Worm (Caenorhabditis elegans) whole organism, midembryonic: ENCODE measurements around the gene srab-11.

Source experiments
- T22C8.4 ChIP-seq: fragments of 200-800 bp; sonication (Bioruptor generic); IDR thresholded peaks from 2 replicates; pipeline ENCODE4 v1.3.6; 2022; ENCODE audit warnings: missing genetic modification characterization, missing compliant biosample characterization
- cog-1 ChIP-seq: sonication (generic microtip); optimal IDR thresholded peaks from 2 replicates; lab custom pipeline; 2016; ENCODE audit warnings: missing genetic modification characterization, missing compliant biosample characterization
- flt-1 ChIP-seq: fragments of 200-800 bp; sonication (Bioruptor generic); IDR thresholded peaks from 2 replicates; pipeline ENCODE4 v1.3.6; 2022; ENCODE audit warnings: missing genetic modification characterization, missing compliant biosample characterization
- klf-2 ChIP-seq: fragments of 200-800 bp; sonication (Bioruptor generic); conservative IDR thresholded peaks from 2 replicates; pipeline ENCODE4 v1.3.6; 2022; ENCODE audit warnings: missing genetic modification reagents, missing genetic modification characterization, missing compliant biosample characterization
- med-1 ChIP-seq: sonication (generic microtip); optimal IDR thresholded peaks from 2 replicates; lab custom pipeline; 2017; ENCODE audit warnings: missing genetic modification characterization, mild to moderate bottlenecking, missing compliant biosample characterization, antibody characterized with exemption, missing genetic modification reagents; ENCODE audit not compliant: insufficient read depth
- ref-1 ChIP-seq: fragments of 200-800 bp; sonication (Bioruptor generic); conservative IDR thresholded peaks from 2 replicates; pipeline ENCODE4 v1.3.6; 2022; ENCODE audit warnings: missing genetic modification reagents, missing genetic modification characterization, missing compliant biosample characterization
- tab-1 ChIP-seq: fragments of 200-800 bp; sonication (Bioruptor generic); IDR thresholded peaks from 2 replicates; pipeline ENCODE4 v1.3.6; 2022; ENCODE audit warnings: missing genetic modification characterization, missing compliant biosample characterization
- ztf-23 ChIP-seq: fragments of 200-800 bp; sonication (Bioruptor generic); IDR thresholded peaks from 2 replicates; pipeline ENCODE4 v1.3.6; 2022; ENCODE audit warnings: missing genetic modification reagents, missing genetic modification characterization, missing compliant biosample characterization
- ztf-29 ChIP-seq: fragments of 200-800 bp; sonication (Bioruptor generic); IDR thresholded peaks from 2 replicates; pipeline ENCODE4 v1.3.6; 2022; ENCODE audit warnings: missing genetic modification reagents, missing genetic modification characterization, missing compliant biosample characterization

ce11 chrV:3168650-3169049, 21.8 kb upstream of the srab-11 start, which contains the start of gene C36C5.15:
- no peak for TF ChIP-seq cog-1
- no peak for TF ChIP-seq klf-2 (GFP tag; lab: Robert Waterston, UW)
- TF ChIP-seq ztf-29 (GFP tag; lab: Robert Waterston, UW), result no peak
- TF ChIP-seq med-1 (GFP tag; lab: Kevin White, UChicago), result no peak
- no peak for TF ChIP-seq flt-1 (GFP tag; lab: Robert Waterston, UW)
- TF ChIP-seq ztf-23 (GFP tag; lab: Robert Waterston, UW), result no peak
- no peak for TF ChIP-seq T22C8.4 (GFP tag; lab: Robert Waterston, UW)
- TF ChIP-seq ref-1, result no peak
- TF ChIP-seq tab-1 (GFP tag; lab: Robert Waterston, UW), result no peak
